Worm (Caenorhabditis elegans) whole organism, L3 larva: ENCODE measurements around the gene C16C8.17.
"Not testable (repeated sequence)": the region's sequence is repeated elsewhere in the genome, so short reads cannot be mapped to it uniquely, and the experiment has no call there.

Experiments used
- ZK546.5 ChIP-seq: sonication (generic microtip); optimal IDR thresholded peaks from 2 replicates; lab custom pipeline; 2017; ENCODE audit warnings: missing biosample characterization, missing genetic modification characterization
- aly-2 ChIP-seq: fragments of 150-350 bp; optimal IDR thresholded peaks from 2 replicates; lab custom pipeline; 2014; ENCODE audit warnings: missing biosample characterization, missing genetic modification characterization
- ceh-16 ChIP-seq: sonication (generic microtip); optimal IDR thresholded peaks from 2 replicates; lab custom pipeline; 2017; ENCODE audit warnings: missing biosample characterization, missing genetic modification characterization
- ceh-28 ChIP-seq: fragments of 150-350 bp; optimal IDR thresholded peaks from 2 replicates; lab custom pipeline; 2014; ENCODE audit warnings: missing biosample characterization, missing genetic modification reagents, missing genetic modification characterization
- ceh-82 ChIP-seq: fragments of 150-350 bp; optimal IDR thresholded peaks from 2 replicates; lab custom pipeline; 2014; ENCODE audit warnings: missing biosample characterization, missing genetic modification characterization
- ceh-9 ChIP-seq: sonication (generic microtip); optimal IDR thresholded peaks from 2 replicates; lab custom pipeline; 2018; ENCODE audit warnings: missing biosample characterization, missing genetic modification characterization
- daf-12 ChIP-seq: fragments of 150-350 bp; optimal IDR thresholded peaks from 2 replicates; lab custom pipeline; 2014; ENCODE audit warnings: missing biosample characterization, missing genetic modification reagents, missing genetic modification characterization
- egl-27 ChIP-seq: sonication (generic microtip); optimal IDR thresholded peaks from 4 replicates; lab custom pipeline; 2017; ENCODE audit warnings: missing biosample characterization, missing genetic modification reagents, missing genetic modification characterization
- egl-5 ChIP-seq: fragments of 150-350 bp; optimal IDR thresholded peaks from 2 replicates; lab custom pipeline; 2017; ENCODE audit warnings: missing biosample characterization, missing genetic modification reagents, missing genetic modification characterization, inconsistent platforms
- elt-2 ChIP-seq: sonication (generic microtip); optimal IDR thresholded peaks from 2 replicates; lab custom pipeline; 2016; ENCODE audit warnings: missing genetic modification reagents, mild to moderate bottlenecking, missing genetic modification characterization, missing compliant biosample characterization
- elt-3 ChIP-seq, 3 experiments: fragments of 150-350 bp in 1 of 3; sonication (generic microtip) in 2 of 3; optimal IDR thresholded peaks; 2 replicates in 2 of 3; 4 replicates in 1 of 3; lab custom pipeline; 2014 to 2017; ENCODE audit warnings: missing biosample characterization in 3 of 3, missing genetic modification characterization in 3 of 3
- eor-1 ChIP-seq, 2 experiments: fragments of 150-350 bp; optimal IDR thresholded peaks; 2 replicates each; lab custom pipeline; 2014 to 2018; ENCODE audit warnings: missing biosample characterization in 2 of 2, missing genetic modification characterization in 2 of 2
- fkh-10 ChIP-seq: sonication (generic microtip); optimal IDR thresholded peaks from 2 replicates; lab custom pipeline; 2017; ENCODE audit warnings: missing biosample characterization, missing genetic modification reagents, missing genetic modification characterization
- fos-1 ChIP-seq: fragments of 150-350 bp; optimal IDR thresholded peaks from 2 replicates; lab custom pipeline; 2014; ENCODE audit warnings: missing biosample characterization, missing genetic modification characterization
- hmg-11 ChIP-seq: sonication (generic microtip); optimal IDR thresholded peaks from 2 replicates; lab custom pipeline; 2016; ENCODE audit warnings: missing genetic modification characterization, missing compliant biosample characterization
- jun-1 ChIP-seq: fragments of 150-350 bp; optimal IDR thresholded peaks from 2 replicates; lab custom pipeline; 2014; ENCODE audit warnings: missing biosample characterization, missing genetic modification reagents, missing genetic modification characterization
- lin-39 ChIP-seq: fragments of 150-350 bp; optimal IDR thresholded peaks from 2 replicates; lab custom pipeline; 2018; ENCODE audit warnings: missing biosample characterization, missing genetic modification reagents, missing genetic modification characterization
- mdl-1 ChIP-seq: fragments of 150-350 bp; optimal IDR thresholded peaks from 2 replicates; lab custom pipeline; 2014; ENCODE audit warnings: missing biosample characterization, missing genetic modification characterization
- mml-1 ChIP-seq: fragments of 150-350 bp; sonication (generic microtip); optimal IDR thresholded peaks from 3 replicates; lab custom pipeline; 2014; ENCODE audit warnings: missing biosample characterization, missing genetic modification characterization
- nfya-1 ChIP-seq: sonication (generic microtip); optimal IDR thresholded peaks from 2 replicates; lab custom pipeline; 2017; ENCODE audit warnings: missing genetic modification characterization, mild to moderate bottlenecking, missing compliant biosample characterization, antibody characterized with exemption, moderate library complexity; ENCODE audit not compliant: insufficient read depth
- nhr-12 ChIP-seq: fragments of 150-350 bp; optimal IDR thresholded peaks from 2 replicates; lab custom pipeline; 2014; ENCODE audit warnings: missing biosample characterization, missing genetic modification characterization
- nhr-237 ChIP-seq: fragments of 150-350 bp; optimal IDR thresholded peaks from 2 replicates; lab custom pipeline; 2014; ENCODE audit warnings: missing biosample characterization, missing genetic modification characterization
- nhr-25 ChIP-seq: sonication (generic microtip); optimal IDR thresholded peaks from 2 replicates; lab custom pipeline; 2017; ENCODE audit warnings: missing biosample characterization, missing genetic modification characterization
- nhr-43 ChIP-seq: sonication (generic microtip); optimal IDR thresholded peaks from 2 replicates; lab custom pipeline; 2016; ENCODE audit warnings: mild to moderate bottlenecking, missing genetic modification characterization, missing compliant biosample characterization; ENCODE audit not compliant: poor library complexity, severe bottlenecking
- nhr-67 ChIP-seq: fragments of 150-350 bp; optimal IDR thresholded peaks from 2 replicates; lab custom pipeline; 2014; ENCODE audit warnings: missing biosample characterization, missing genetic modification characterization
- nhr-76 ChIP-seq: fragments of 150-350 bp; sonication (generic microtip); optimal IDR thresholded peaks from 5 replicates; lab custom pipeline; 2014; ENCODE audit warnings: missing biosample characterization, missing genetic modification characterization
- pha-4 ChIP-seq: fragments of 150-350 bp; optimal IDR thresholded peaks from 2 replicates; lab custom pipeline; 2014; ENCODE audit warnings: missing biosample characterization, missing genetic modification reagents, missing genetic modification characterization
- pqm-1 ChIP-seq: fragments of 150-350 bp; optimal IDR thresholded peaks from 2 replicates; lab custom pipeline; 2017; ENCODE audit warnings: missing biosample characterization, missing genetic modification characterization, inconsistent platforms
- sea-2 ChIP-seq: fragments of 150-350 bp; sonication (generic microtip); optimal IDR thresholded peaks from 4 replicates; lab custom pipeline; 2014; ENCODE audit warnings: missing biosample characterization, missing genetic modification reagents, missing genetic modification characterization
- snpc-4 ChIP-seq: fragments of 150-350 bp; optimal IDR thresholded peaks from 2 replicates; lab custom pipeline; 2014; ENCODE audit warnings: missing biosample characterization, missing genetic modification characterization
- tbx-2 ChIP-seq: sonication (generic microtip); optimal IDR thresholded peaks from 2 replicates; lab custom pipeline; 2016; ENCODE audit warnings: mild to moderate bottlenecking, missing genetic modification characterization, missing compliant biosample characterization
- unc-39 ChIP-seq: sonication (generic microtip); optimal IDR thresholded peaks from 4 replicates; lab custom pipeline; 2017; ENCODE audit warnings: missing biosample characterization, missing genetic modification characterization
- ztf-11 ChIP-seq: fragments of 150-350 bp; optimal IDR thresholded peaks from 2 replicates; lab custom pipeline; 2014; ENCODE audit warnings: missing biosample characterization, missing genetic modification characterization

Gene C16C8.17

DNA sequence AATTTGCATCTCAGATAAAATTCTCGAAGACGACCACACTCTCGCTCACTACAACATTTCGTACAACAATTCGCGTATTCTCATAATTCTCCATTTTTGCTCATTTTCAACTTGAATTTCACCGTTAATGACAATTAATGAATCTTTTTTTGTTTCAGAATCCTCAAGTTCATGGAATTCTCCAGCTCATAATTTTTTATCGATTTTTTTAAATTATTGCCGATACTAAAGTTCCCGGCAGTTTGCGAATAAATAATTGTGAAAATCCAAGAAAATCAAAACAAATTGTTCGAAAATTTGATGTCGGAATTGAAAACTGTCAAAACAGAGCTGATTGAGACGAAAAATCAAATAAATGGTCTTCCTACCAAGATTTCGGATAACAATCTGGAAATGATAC is 7.3 kb downstream of the C16C8.17 start, which contains the start of gene C16C8.21:
C16C8.21 (plus strand) TSS at position 301 of the 400 bp plus-strand sequence.
- no peak for TF ChIP-seq hmg-11
- TF ChIP-seq eor-1 (tag; optimal IDR thresholded peaks at IDR 0.05; lab: Kevin White, UChicago), result no peak
- TF ChIP-seq mml-1 (tag; lab: Kevin White, UChicago), result no peak

DNA sequence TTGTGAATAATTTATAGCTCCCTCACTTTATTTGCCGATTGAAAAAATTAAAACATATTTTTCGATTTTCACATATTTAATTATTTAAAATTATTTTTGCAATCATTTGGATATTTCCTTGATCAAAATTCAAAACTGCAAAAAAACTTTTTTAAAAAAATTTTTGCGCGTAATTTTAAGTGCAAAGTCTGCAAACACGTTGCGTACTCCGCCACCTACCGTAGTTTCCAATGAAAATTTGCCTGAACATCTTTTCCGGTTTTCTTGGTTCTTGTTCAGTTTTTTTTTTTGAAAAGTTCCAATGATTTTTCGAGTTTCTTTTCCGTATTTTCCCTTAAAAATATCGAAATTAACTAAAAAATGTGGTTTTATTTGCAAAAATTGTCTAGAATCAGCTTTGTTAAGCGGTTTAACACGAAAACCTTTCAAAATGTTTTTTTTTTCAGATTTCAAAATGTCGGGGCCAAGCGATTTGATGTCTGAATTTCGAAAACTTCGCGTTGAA is 8.2 kb downstream of the C16C8.17 start, which contains the start of gene C16C8.25:
C16C8.25 (plus strand) TSS at position 455 of the 505 bp plus-strand sequence.
- TF ChIP-seq nhr-25 (tag; lab: Kevin White, UChicago) (no peak), mdl-1 (no peak), pqm-1 (tag; lab: Kevin White, UChicago) (no peak), snpc-4 (tag; lab: Kevin White, UChicago) (no peak), ceh-16 (no peak), egl-5 (tag; lab: Kevin White, UChicago) (no peak), fos-1 (tag; lab: Kevin White, UChicago) (no peak), nhr-76 (tag; lab: Kevin White, UChicago) (no peak), ZK546.5 (tag; lab: Kevin White, UChicago) (no peak), egl-27 (tag; lab: Kevin White, UChicago) (no peak), aly-2 (tag; lab: Kevin White, UChicago) (no peak), nhr-237 (tag; lab: Kevin White, UChicago) (no peak), nhr-43 (tag; lab: Kevin White, UChicago) (no peak), jun-1 (tag; lab: Kevin White, UChicago) (no peak)
- TF ChIP-seq, all 47 proteins: peak for 0

DNA sequence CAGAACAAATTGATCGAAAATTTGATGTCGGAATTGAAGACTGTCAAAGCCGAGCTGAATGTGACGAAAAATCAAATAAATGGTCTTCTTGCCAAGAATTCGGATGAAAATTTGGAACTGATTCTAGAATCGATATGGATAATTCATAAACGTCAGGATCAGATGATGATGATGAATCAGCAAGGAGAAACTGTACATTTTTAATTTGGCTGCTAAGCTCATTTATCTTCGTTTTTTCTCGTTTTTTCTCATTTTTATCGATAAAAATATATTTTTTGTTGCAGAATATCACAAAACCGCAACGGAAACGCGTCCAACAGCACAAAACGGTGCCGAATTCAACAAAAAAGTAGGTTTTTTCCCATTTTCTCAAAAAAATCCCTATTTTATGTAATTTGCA is 8.9 kb downstream of the C16C8.17 start, which contains the start of gene C16C8.14:
C16C8.14 (plus strand) TSS at position 301 of the 400 bp plus-strand sequence.
- TF ChIP-seq daf-12; ztf-11 (tag; lab: Kevin White, UChicago); ceh-9: not testable (repeated sequence)

DNA sequence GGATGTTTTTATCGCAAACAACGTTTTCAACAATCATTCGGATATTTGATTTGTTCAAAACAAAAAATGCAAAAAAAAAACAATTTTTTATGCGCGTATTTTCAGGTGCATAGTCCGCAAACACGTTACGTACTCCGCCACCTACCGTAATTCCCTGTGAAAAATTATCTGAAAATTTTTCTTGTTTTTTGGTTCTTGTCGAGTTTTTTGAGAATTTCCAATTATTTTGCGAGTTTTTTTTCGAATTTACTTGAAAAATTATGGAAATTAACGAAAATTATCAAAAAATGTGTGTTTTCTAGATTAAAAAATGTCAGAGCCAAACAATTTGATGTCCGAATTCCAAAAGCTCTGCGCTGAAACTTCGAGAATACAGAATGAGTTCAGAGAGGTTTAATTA is 11.8 kb downstream of the C16C8.17 start, which contains the start of gene C16C8.12:
C16C8.12 (plus strand) TSS at position 301 of the 400 bp plus-strand sequence.
- TF ChIP-seq unc-39, result no peak
- TF ChIP-seq ztf-11 (tag; lab: Kevin White, UChicago), result no peak
- TF ChIP-seq pqm-1 (tag; lab: Kevin White, UChicago), result no peak
- no peak for TF ChIP-seq elt-2 (tag; lab: Kevin White, UChicago)
- no peak for TF ChIP-seq nfya-1 (tag; lab: Kevin White, UChicago)
- TF ChIP-seq nhr-25 (tag; lab: Kevin White, UChicago), result no peak
- TF ChIP-seq fos-1 (tag; lab: Kevin White, UChicago), result no peak
- no peak for TF ChIP-seq nhr-67 (tag; lab: Kevin White, UChicago)
- no peak for TF ChIP-seq lin-39 (tag; lab: Kevin White, UChicago)
- TF ChIP-seq ceh-28 (tag; lab: Kevin White, UChicago), result no peak
- TF ChIP-seq, all 47 proteins: peak for 0

DNA sequence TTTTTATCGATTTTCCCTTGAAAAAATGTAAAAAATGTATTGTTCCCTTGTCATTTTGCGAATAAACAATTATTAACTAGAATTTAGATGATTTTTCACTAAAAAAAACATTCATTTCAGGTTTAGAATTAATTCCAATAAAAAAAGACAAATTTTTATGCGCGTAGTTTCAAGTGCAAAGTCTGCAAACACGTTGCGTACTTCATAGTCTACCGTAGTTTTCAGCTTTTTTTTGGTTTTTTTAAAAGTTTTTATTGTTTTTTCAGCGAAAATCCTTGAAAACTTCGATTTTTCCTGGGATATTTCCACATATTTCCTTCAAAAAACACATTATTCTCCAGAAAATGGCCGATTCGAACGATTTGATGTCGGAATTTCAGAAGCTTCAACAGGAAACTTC is 12.9 kb downstream of the C16C8.17 start, which contains the start of gene C16C8.11:
C16C8.11 (plus strand) TSS at position 188 of the 400 bp plus-strand sequence.
- TF ChIP-seq elt-3 (tag; optimal IDR thresholded peaks at IDR 0.05; lab: Kevin White, UChicago) (no peak), lin-39 (tag; lab: Kevin White, UChicago) (no peak), pha-4 (tag; lab: Kevin White, UChicago) (no peak), mml-1 (tag; lab: Kevin White, UChicago) (no peak), sea-2 (GFP tag; lab: Kevin White, UChicago) (no peak), nhr-12 (tag; lab: Kevin White, UChicago) (no peak), nfya-1 (tag; lab: Kevin White, UChicago) (no peak), nhr-67 (tag; lab: Kevin White, UChicago) (no peak), pqm-1 (tag; lab: Kevin White, UChicago) (no peak), fkh-10 (no peak), tbx-2 (tag; lab: Kevin White, UChicago) (no peak), egl-27 (tag; lab: Kevin White, UChicago) (no peak), nhr-25 (tag; lab: Kevin White, UChicago) (no peak), ceh-82 (tag; lab: Kevin White, UChicago) (no peak)
- TF ChIP-seq, all 47 proteins: peak for 0
